Worm (Caenorhabditis elegans) whole organism, mixed stage, embryonic: ENCODE measurements around the gene vha-5.

Source experiments
- M03D4.4 ChIP-seq: sonication (generic microtip); optimal IDR thresholded peaks from 2 replicates; lab custom pipeline; 2017; ENCODE audit warnings: mild to moderate bottlenecking, missing genetic modification characterization, missing compliant biosample characterization
- bed-3 ChIP-seq: fragments of 200-800 bp; sonication (Bioruptor generic); optimal IDR thresholded peaks from 3 replicates; lab custom pipeline; 2018; ENCODE audit warnings: mild to moderate bottlenecking, missing genetic modification characterization, moderate library complexity, missing compliant biosample characterization
- ceh-39 ChIP-seq: fragments of 150-350 bp; optimal IDR thresholded peaks from 2 replicates; lab custom pipeline; 2014; ENCODE audit warnings: missing biosample characterization, missing genetic modification characterization
- ceh-43 ChIP-seq: fragments of 200-800 bp; sonication (Bioruptor generic); optimal IDR thresholded peaks from 2 replicates; lab custom pipeline; 2018; ENCODE audit warnings: mild to moderate bottlenecking, missing genetic modification characterization, moderate library complexity, missing compliant biosample characterization
- ceh-83 ChIP-seq: fragments of 200-800 bp; sonication (Bioruptor generic); optimal IDR thresholded peaks from 2 replicates; lab custom pipeline; 2018; ENCODE audit warnings: mild to moderate bottlenecking, missing genetic modification characterization, missing compliant biosample characterization
- ces-1 ChIP-seq: fragments of 150-350 bp; optimal IDR thresholded peaks from 2 replicates; lab custom pipeline; 2014; ENCODE audit warnings: missing biosample characterization, missing genetic modification reagents, missing genetic modification characterization
- cnd-1 ChIP-seq: fragments of 200-800 bp; sonication (Bioruptor generic); optimal IDR thresholded peaks from 2 replicates; lab custom pipeline; 2018; ENCODE audit warnings: mild to moderate bottlenecking, missing genetic modification characterization, missing compliant biosample characterization
- drap-1 ChIP-seq: fragments of 200-800 bp; sonication (Bioruptor generic); optimal IDR thresholded peaks from 3 replicates; lab custom pipeline; 2018; ENCODE audit warnings: mild to moderate bottlenecking, missing genetic modification characterization, missing compliant biosample characterization
- elt-1 ChIP-seq: sonication (generic microtip); optimal IDR thresholded peaks from 2 replicates; lab custom pipeline; 2017; ENCODE audit warnings: missing genetic modification characterization, mild to moderate bottlenecking, missing compliant biosample characterization, antibody characterized with exemption, moderate library complexity, borderline replicate concordance; ENCODE audit not compliant: insufficient read depth
- elt-3 ChIP-seq: fragments of 150-350 bp; optimal IDR thresholded peaks from 2 replicates; lab custom pipeline; 2014; ENCODE audit warnings: missing biosample characterization, missing genetic modification characterization
- flh-1 ChIP-seq: fragments of 200-800 bp; sonication (Bioruptor generic); optimal IDR thresholded peaks from 2 replicates; lab custom pipeline; 2018; ENCODE audit warnings: mild to moderate bottlenecking, missing genetic modification characterization, moderate library complexity, missing compliant biosample characterization
- ham-2 ChIP-seq: fragments of 200-800 bp; sonication (Bioruptor generic); optimal IDR thresholded peaks from 2 replicates; lab custom pipeline; 2018; ENCODE audit warnings: mild to moderate bottlenecking, missing genetic modification characterization, missing compliant biosample characterization
- hlh-1 ChIP-seq: fragments of 150-350 bp; optimal IDR thresholded peaks from 2 replicates; lab custom pipeline; 2014; ENCODE audit warnings: missing biosample characterization, missing genetic modification reagents, missing genetic modification characterization
- lin-13 ChIP-seq: fragments of 150-350 bp; optimal IDR thresholded peaks from 2 replicates; lab custom pipeline; 2014; ENCODE audit warnings: missing biosample characterization, missing genetic modification characterization
- lin-32 ChIP-seq: fragments of 200-800 bp; sonication (Bioruptor generic); optimal IDR thresholded peaks from 2 replicates; lab custom pipeline; 2018; ENCODE audit warnings: mild to moderate bottlenecking, missing genetic modification characterization, missing compliant biosample characterization
- lsy-2 ChIP-seq: fragments of 150-350 bp; optimal IDR thresholded peaks from 2 replicates; lab custom pipeline; 2014; ENCODE audit warnings: missing biosample characterization, missing genetic modification characterization
- mab-5 ChIP-seq: fragments of 150-350 bp; optimal IDR thresholded peaks from 2 replicates; lab custom pipeline; 2014; ENCODE audit warnings: missing biosample characterization, missing genetic modification characterization
- mls-2 ChIP-seq: sonication (generic microtip); optimal IDR thresholded peaks from 2 replicates; lab custom pipeline; 2016; ENCODE audit warnings: mild to moderate bottlenecking, missing genetic modification characterization, moderate library complexity, missing compliant biosample characterization
- nhr-2 ChIP-seq: fragments of 150-350 bp; optimal IDR thresholded peaks from 2 replicates; lab custom pipeline; 2014; ENCODE audit warnings: missing biosample characterization, missing genetic modification characterization
- nhr-28 ChIP-seq: fragments of 150-350 bp; optimal IDR thresholded peaks from 2 replicates; lab custom pipeline; 2014; ENCODE audit warnings: missing biosample characterization, missing genetic modification characterization
- nhr-76 ChIP-seq: sonication (generic microtip); optimal IDR thresholded peaks from 2 replicates; lab custom pipeline; 2017; ENCODE audit warnings: missing biosample characterization, missing genetic modification characterization
- pha-4 ChIP-seq: fragments of 150-350 bp; optimal IDR thresholded peaks from 2 replicates; lab custom pipeline; 2018; ENCODE audit warnings: missing biosample characterization, missing genetic modification reagents, missing genetic modification characterization
- sem-2 ChIP-seq: fragments of 200-800 bp; sonication (Bioruptor generic); optimal IDR thresholded peaks from 2 replicates; lab custom pipeline; 2018; ENCODE audit warnings: mild to moderate bottlenecking, missing genetic modification characterization, missing compliant biosample characterization
- snpc-4 ChIP-seq: fragments of 150-350 bp; optimal IDR thresholded peaks from 2 replicates; lab custom pipeline; 2014; ENCODE audit warnings: missing biosample characterization, missing genetic modification characterization
- sptf-1 ChIP-seq: sonication (generic microtip); optimal IDR thresholded peaks from 2 replicates; lab custom pipeline; 2017; ENCODE audit warnings: mild to moderate bottlenecking, missing genetic modification characterization, moderate library complexity, missing compliant biosample characterization
- tbx-8 ChIP-seq: fragments of 200-800 bp; sonication (Bioruptor generic); optimal IDR thresholded peaks from 2 replicates; lab custom pipeline; 2018; ENCODE audit warnings: mild to moderate bottlenecking, missing genetic modification characterization, moderate library complexity, missing compliant biosample characterization
- unc-120 ChIP-seq: sonication (generic microtip); optimal IDR thresholded peaks from 2 replicates; lab custom pipeline; 2017; ENCODE audit warnings: missing genetic modification characterization, missing compliant biosample characterization; ENCODE audit not compliant: poor library complexity, severe bottlenecking
- unc-39 ChIP-seq: fragments of 150-350 bp; optimal IDR thresholded peaks from 2 replicates; lab custom pipeline; 2014; ENCODE audit warnings: missing biosample characterization, missing genetic modification characterization
- unc-62 ChIP-seq: fragments of 150-350 bp; optimal IDR thresholded peaks from 2 replicates; lab custom pipeline; 2014; ENCODE audit warnings: missing biosample characterization, missing genetic modification reagents, missing genetic modification characterization
- zip-8 ChIP-seq: fragments of 150-350 bp; optimal IDR thresholded peaks from 2 replicates; lab custom pipeline; 2014; ENCODE audit warnings: missing biosample characterization, missing genetic modification characterization
- ztf-11 ChIP-seq: fragments of 150-350 bp; optimal IDR thresholded peaks from 2 replicates; lab custom pipeline; 2014; ENCODE audit warnings: missing biosample characterization, missing genetic modification characterization

Gene vha-5

ce11 chrIV:8294650-8295049 is 9.1 kb upstream of the vha-5 start, which contains the start of gene tbce-1:
Gene tbce-1, plus strand, starts transcription at chrIV:8294690.
- no peak for TF ChIP-seq elt-1 (tag; lab: Kevin White, UChicago)
- TF ChIP-seq lin-13 (tag; lab: Kevin White, UChicago), result no peak
- TF ChIP-seq ham-2 (GFP tag; lab: Kevin White, UChicago), result no peak
- no peak for TF ChIP-seq nhr-28
- TF ChIP-seq lin-32 (GFP tag; lab: Kevin White, UChicago), result no peak
- no peak for TF ChIP-seq zip-8 (tag; lab: Kevin White, UChicago)
- no peak for TF ChIP-seq sem-2
- TF ChIP-seq lsy-2 (tag; lab: Kevin White, UChicago), result no peak
- no peak for TF ChIP-seq M03D4.4
- no peak for TF ChIP-seq flh-1
- TF ChIP-seq sptf-1, result no peak
- no peak for TF ChIP-seq drap-1 (GFP tag; lab: Kevin White, UChicago)
- no peak for TF ChIP-seq bed-3
- TF ChIP-seq cnd-1 (tag; lab: Kevin White, UChicago), result no peak
- TF ChIP-seq unc-120, result no peak
- TF ChIP-seq nhr-76 (tag; lab: Kevin White, UChicago), result no peak
- no peak for TF ChIP-seq ceh-43 (GFP tag; lab: Kevin White, UChicago)
- TF ChIP-seq, all 35 proteins: peak for 0

- TF ChIP-seq ceh-39 (tag; lab: Kevin White, UChicago) (no peak), ztf-11 (tag; lab: Kevin White, UChicago) (no peak), lin-32 (GFP tag; lab: Kevin White, UChicago) (no peak), lsy-2 (tag; lab: Kevin White, UChicago) (no peak), unc-62 (GFP tag; lab: Kevin White, UChicago) (no peak), drap-1 (GFP tag; lab: Kevin White, UChicago) (no peak), ces-1 (GFP tag; lab: Kevin White, UChicago) (no peak), lin-13 (tag; lab: Kevin White, UChicago) (no peak), mab-5 (tag; lab: Kevin White, UChicago) (no peak), ham-2 (GFP tag; lab: Kevin White, UChicago) (no peak), nhr-76 (tag; lab: Kevin White, UChicago) (no peak), ceh-43 (GFP tag; lab: Kevin White, UChicago) (no peak), hlh-1 (tag; lab: Kevin White, UChicago) (no peak), sem-2 (no peak), sptf-1 (no peak), pha-4 (tag; lab: Kevin White, UChicago) (no peak), nhr-2 (tag; lab: Kevin White, UChicago) (no peak), flh-1 (no peak), unc-39 (no peak)
These were observed 6.6 kb upstream of the vha-5 start, which contains the start of gene nprl-3 for ce11 chrIV:8297192-8297591. Gene nprl-3, plus strand, starts transcription at chrIV:8297492.

ce11 chrIV:8299636-8300035 is 4.1 kb upstream of the vha-5 start, which contains the start of gene F35H10.6:
Gene F35H10.6, plus strand, starts transcription at chrIV:8299936.
- TF ChIP-seq ham-2 (GFP tag; lab: Kevin White, UChicago), result no peak
- no peak for TF ChIP-seq ceh-39 (tag; lab: Kevin White, UChicago)
- TF ChIP-seq ceh-43 (GFP tag; lab: Kevin White, UChicago), result no peak
- TF ChIP-seq M03D4.4, result no peak
- no peak for TF ChIP-seq ztf-11 (tag; lab: Kevin White, UChicago)
- TF ChIP-seq nhr-2 (tag; lab: Kevin White, UChicago), result no peak
- no peak for TF ChIP-seq ces-1 (GFP tag; lab: Kevin White, UChicago)
- no peak for TF ChIP-seq elt-3 (tag; lab: Kevin White, UChicago)
- no peak for TF ChIP-seq unc-120
- no peak for TF ChIP-seq snpc-4
- TF ChIP-seq cnd-1 (tag; lab: Kevin White, UChicago), result no peak
- no peak for TF ChIP-seq mls-2 (tag; lab: Kevin White, UChicago)

- TF ChIP-seq bed-3 (no peak), sem-2 (no peak), sptf-1 (no peak), mls-2 (tag; lab: Kevin White, UChicago) (no peak), tbx-8 (GFP tag; lab: Kevin White, UChicago) (no peak), ceh-83 (no peak), drap-1 (GFP tag; lab: Kevin White, UChicago) (no peak), nhr-2 (tag; lab: Kevin White, UChicago) (no peak), flh-1 (no peak), nhr-28 (no peak), cnd-1 (tag; lab: Kevin White, UChicago) (no peak), unc-62 (GFP tag; lab: Kevin White, UChicago) (no peak), lin-32 (GFP tag; lab: Kevin White, UChicago) (no peak), ceh-43 (GFP tag; lab: Kevin White, UChicago) (no peak)
These were observed 3.3 kb upstream of the vha-5 start, which contains the start of gene F35H10.5 for ce11 chrIV:8300468-8300867. Gene F35H10.5, plus strand, starts transcription at chrIV:8300768.
